Worm (Caenorhabditis elegans) whole organism, late embryonic: ENCODE measurements around the gene chch-3.

ENCODE experiments used
- C08G9.2 ChIP-seq: sonication (generic microtip); optimal IDR thresholded peaks from 2 replicates; lab custom pipeline; 2016; ENCODE audit warnings: mild to moderate bottlenecking, missing genetic modification characterization, moderate library complexity, missing compliant biosample characterization
- C38D4.7 ChIP-seq: fragments of 200-800 bp; sonication (Bioruptor generic); optimal IDR thresholded peaks from 2 replicates; lab custom pipeline; 2018; ENCODE audit warnings: mild to moderate bottlenecking, missing genetic modification characterization, moderate library complexity, missing compliant biosample characterization
- F13H6.1 ChIP-seq: sonication (generic microtip); optimal IDR thresholded peaks from 2 replicates; lab custom pipeline; 2016; ENCODE audit warnings: missing genetic modification characterization, missing compliant biosample characterization
- K02D7.2 ChIP-seq: sonication (generic microtip); optimal IDR thresholded peaks from 2 replicates; lab custom pipeline; 2017; ENCODE audit warnings: mild to moderate bottlenecking, missing genetic modification characterization, missing compliant biosample characterization
- T23F11.4 ChIP-seq: fragments of 200-800 bp; sonication (Bioruptor generic); optimal IDR thresholded peaks from 2 replicates; lab custom pipeline; 2018; ENCODE audit warnings: mild to moderate bottlenecking, missing genetic modification characterization, missing compliant biosample characterization
- ahr-1 ChIP-seq: sonication (generic microtip); optimal IDR thresholded peaks from 2 replicates; lab custom pipeline; 2016; ENCODE audit warnings: missing genetic modification characterization, missing compliant biosample characterization
- ama-1 ChIP-seq: fragments of 150-350 bp; optimal IDR thresholded peaks from 2 replicates; lab custom pipeline; 2014
- ceh-14 ChIP-seq: sonication (generic microtip); optimal IDR thresholded peaks from 2 replicates; lab custom pipeline; 2016; ENCODE audit warnings: missing genotype, missing genetic modification characterization, missing compliant biosample characterization
- ceh-2 ChIP-seq: sonication (generic microtip); optimal IDR thresholded peaks from 2 replicates; lab custom pipeline; 2016; ENCODE audit warnings: missing genotype, missing genetic modification characterization, missing compliant biosample characterization
- ceh-24 ChIP-seq: sonication (generic microtip); optimal IDR thresholded peaks from 2 replicates; lab custom pipeline; 2016; ENCODE audit warnings: mild to moderate bottlenecking, missing genetic modification characterization, missing compliant biosample characterization
- ceh-31 ChIP-seq: sonication (generic microtip); optimal IDR thresholded peaks from 2 replicates; lab custom pipeline; 2016; ENCODE audit warnings: missing genetic modification characterization, missing compliant biosample characterization
- ceh-34 ChIP-seq: sonication (generic microtip); optimal IDR thresholded peaks from 2 replicates; lab custom pipeline; 2016; ENCODE audit warnings: mild to moderate bottlenecking, missing genetic modification characterization, missing compliant biosample characterization
- ceh-6 ChIP-seq: fragments of 200-800 bp; sonication (Bioruptor generic); optimal IDR thresholded peaks from 2 replicates; lab custom pipeline; 2018; ENCODE audit warnings: mild to moderate bottlenecking, missing genetic modification characterization, missing compliant biosample characterization
- elt-2 ChIP-seq: sonication (generic microtip); optimal IDR thresholded peaks from 2 replicates; lab custom pipeline; 2016; ENCODE audit warnings: missing genetic modification reagents, missing genetic modification characterization, missing compliant biosample characterization
- fax-1 ChIP-seq: sonication (generic microtip); optimal IDR thresholded peaks from 2 replicates; lab custom pipeline; 2016; ENCODE audit warnings: missing genotype, missing genetic modification characterization, missing compliant biosample characterization
- fkh-10 ChIP-seq: fragments of 150-350 bp; optimal IDR thresholded peaks from 2 replicates; lab custom pipeline; 2014; ENCODE audit warnings: missing biosample characterization, missing genetic modification reagents, missing genetic modification characterization
- gmeb-2 ChIP-seq: sonication (generic microtip); optimal IDR thresholded peaks from 2 replicates; lab custom pipeline; 2016; ENCODE audit warnings: missing genetic modification characterization, inconsistent platforms, missing compliant biosample characterization
- hlh-15 ChIP-seq: sonication (generic microtip); optimal IDR thresholded peaks from 2 replicates; lab custom pipeline; 2016; ENCODE audit warnings: missing genetic modification characterization, missing compliant biosample characterization
- hlh-8 ChIP-seq: sonication (generic microtip); optimal IDR thresholded peaks from 2 replicates; lab custom pipeline; 2016; ENCODE audit warnings: missing genotype, missing genetic modification characterization, missing compliant biosample characterization
- lim-6 ChIP-seq: sonication (generic microtip); optimal IDR thresholded peaks from 2 replicates; lab custom pipeline; 2016; ENCODE audit warnings: missing genetic modification characterization, missing compliant biosample characterization
- nfya-1 ChIP-seq: sonication (generic microtip); optimal IDR thresholded peaks from 2 replicates; lab custom pipeline; 2017; ENCODE audit warnings: missing genetic modification characterization, mild to moderate bottlenecking, missing compliant biosample characterization, antibody characterized with exemption, moderate library complexity
- nhr-232 ChIP-seq: sonication (generic microtip); optimal IDR thresholded peaks from 2 replicates; lab custom pipeline; 2016; ENCODE audit warnings: missing genetic modification characterization, missing compliant biosample characterization
- odd-2 ChIP-seq: sonication (generic microtip); optimal IDR thresholded peaks from 2 replicates; lab custom pipeline; 2017; ENCODE audit warnings: antibody characterized with exemption, mild to moderate bottlenecking, missing genetic modification characterization, missing compliant biosample characterization
- pat-9 ChIP-seq: fragments of 200-800 bp; sonication (Bioruptor generic); optimal IDR thresholded peaks from 2 replicates; lab custom pipeline; 2018; ENCODE audit warnings: mild to moderate bottlenecking, missing genetic modification characterization, moderate library complexity, missing compliant biosample characterization
- pha-4 ChIP-seq: fragments of 150-350 bp; optimal IDR thresholded peaks from 2 replicates; lab custom pipeline; 2018; ENCODE audit warnings: missing biosample characterization, missing genetic modification reagents, missing genetic modification characterization
- pqm-1 ChIP-seq: sonication (generic microtip); optimal IDR thresholded peaks from 2 replicates; lab custom pipeline; 2016; ENCODE audit warnings: missing genetic modification characterization, missing compliant biosample characterization
- pros-1 ChIP-seq: fragments of 150-350 bp; optimal IDR thresholded peaks from 2 replicates; lab custom pipeline; 2014; ENCODE audit warnings: missing biosample characterization, missing genetic modification reagents, missing genetic modification characterization
- sox-4 ChIP-seq: sonication (generic microtip); optimal IDR thresholded peaks from 2 replicates; lab custom pipeline; 2017; ENCODE audit warnings: mild to moderate bottlenecking, missing genetic modification characterization, inconsistent platforms, missing compliant biosample characterization
- syd-9 ChIP-seq: sonication (generic microtip); optimal IDR thresholded peaks from 2 replicates; lab custom pipeline; 2016; ENCODE audit warnings: mild to moderate bottlenecking, missing genetic modification characterization, moderate library complexity, missing compliant biosample characterization
- tbx-2 ChIP-seq: sonication (generic microtip); optimal IDR thresholded peaks from 2 replicates; lab custom pipeline; 2016; ENCODE audit warnings: missing genetic modification characterization, missing compliant biosample characterization
- unc-3 ChIP-seq, 2 experiments: fragments of 200-800 bp in 1 of 2; sonication (Bioruptor generic) in 1 of 2; sonication (generic microtip) in 1 of 2; conservative IDR thresholded peaks in 1 of 2; optimal IDR thresholded peaks in 1 of 2; 2 replicates each; pipeline versions ENCODE4 v1.3.6 to Lab custom; 2016 to 2022; ENCODE audit warnings: missing compliant biosample characterization in 2 of 2, missing genetic modification characterization in 2 of 2, missing genetic modification reagents in 1 of 2
- unc-42 ChIP-seq: sonication (generic microtip); optimal IDR thresholded peaks from 2 replicates; lab custom pipeline; 2016; ENCODE audit warnings: missing genotype, missing genetic modification characterization, missing compliant biosample characterization
- unc-86 ChIP-seq: sonication (generic microtip); optimal IDR thresholded peaks from 2 replicates; lab custom pipeline; 2016; ENCODE audit warnings: missing genetic modification characterization, missing compliant biosample characterization
- ztf-16 ChIP-seq: sonication (generic microtip); optimal IDR thresholded peaks from 2 replicates; lab custom pipeline; 2017; ENCODE audit warnings: missing genetic modification characterization, missing compliant biosample characterization

Gene chch-3

DNA sequence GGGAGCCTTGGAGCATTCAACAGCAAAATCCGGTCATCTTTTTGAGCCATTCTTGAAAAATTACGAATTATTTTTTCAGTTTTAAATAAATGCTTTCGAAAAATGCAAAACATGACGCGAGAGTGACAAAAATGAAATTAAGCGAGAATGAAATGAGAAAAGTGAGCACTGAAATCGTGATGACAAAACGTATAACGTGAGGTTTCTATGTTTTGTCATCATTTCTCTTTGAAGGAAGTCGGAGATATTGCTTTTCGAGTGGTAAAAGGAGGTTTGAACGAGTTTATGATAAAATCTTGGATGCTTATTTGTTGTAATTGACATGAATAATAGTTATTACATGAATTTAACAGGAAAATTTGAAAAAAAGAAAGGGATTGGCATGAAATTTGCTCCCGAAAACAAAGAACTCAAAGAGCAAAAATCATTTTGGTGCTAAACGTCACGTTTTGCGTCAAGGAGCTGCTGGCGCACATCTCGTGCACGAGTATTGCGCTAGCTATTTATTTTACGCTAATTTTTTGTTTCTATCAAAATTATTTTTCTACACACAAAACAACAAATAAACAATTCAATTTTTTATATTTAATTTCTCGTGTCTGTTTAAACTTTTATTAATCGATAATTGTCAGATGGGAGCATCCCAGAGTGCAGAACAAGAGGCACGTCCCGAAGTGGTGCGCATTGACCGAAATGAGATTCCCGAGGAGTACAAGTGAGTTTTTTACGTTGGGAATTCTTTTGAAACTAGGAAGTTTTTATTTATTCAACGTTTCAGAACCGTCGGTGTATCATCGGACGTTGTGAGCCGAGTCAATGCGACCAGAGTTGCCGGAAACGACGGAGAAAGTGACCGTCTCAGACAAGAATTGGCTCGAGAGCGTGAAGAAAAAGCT lies at the start of gene chch-3, which contains the start of gene gss-1:
Gene chch-3 (plus strand): TSS at position 633 of the 896 bp plus-strand sequence.
Gene gss-1 (minus strand): TSS at position 51 of the 896 bp plus-strand sequence.
- TF ChIP-seq hlh-8 (tag; lab: Kevin White, UChicago) (no peak), elt-2 (tag; lab: Kevin White, UChicago) (peak; percentile 25), ceh-14 (tag; lab: Kevin White, UChicago) (peak; percentile 33), tbx-2 (tag; lab: Kevin White, UChicago) (peak; percentile 3), pha-4 (tag; lab: Kevin White, UChicago) (no peak), ahr-1 (tag; lab: Kevin White, UChicago) (no peak), unc-42 (tag; lab: Kevin White, UChicago) (peak; percentile 36), ceh-31 (tag; lab: Kevin White, UChicago) (peak; percentile 12), syd-9 (tag; lab: Kevin White, UChicago) (no peak), T23F11.4 (GFP tag; lab: Kevin White, UChicago) (no peak), ceh-6 (GFP tag; lab: Kevin White, UChicago) (no peak), ceh-24 (no peak), nfya-1 (tag; lab: Kevin White, UChicago) (peak; percentile 45), fkh-10 (no peak), ceh-2 (tag; lab: Kevin White, UChicago) (peak; percentile 16), K02D7.2 (tag; lab: Kevin White, UChicago) (no peak), ztf-16 (tag; lab: Kevin White, UChicago) (no peak), unc-3 (GFP tag; conservative IDR thresholded peaks at IDR 0.05; lab: Robert Waterston, UW) (0 out of 2 replicates have a peak, but pooled peaks have one; percentile 14), unc-3 (tag; optimal IDR thresholded peaks at IDR 0.05; lab: Kevin White, UChicago) (no peak), F13H6.1 (tag; lab: Kevin White, UChicago) (no peak), pat-9 (tag; lab: Kevin White, UChicago) (no peak)

DNA sequence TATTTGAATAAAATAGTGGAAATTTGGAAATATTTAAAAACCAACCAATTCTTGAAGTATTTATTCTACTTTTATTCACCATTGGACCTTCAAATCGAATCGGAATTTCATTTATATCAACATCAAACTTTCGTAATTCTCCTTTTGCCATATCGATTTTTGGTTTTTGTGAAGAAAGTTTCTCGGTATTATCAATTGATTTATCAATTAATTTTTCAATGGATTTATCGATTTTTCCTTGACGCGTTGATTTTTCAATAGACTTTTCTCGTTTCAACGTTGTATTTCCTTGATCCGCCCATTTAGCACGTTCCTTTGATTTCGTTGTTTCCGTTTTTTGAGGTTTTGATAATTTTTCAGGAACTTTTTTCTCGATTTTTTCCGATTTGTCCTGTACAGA lies 47.4 kb upstream of the chch-3 start:
- TF ChIP-seq pqm-1 (tag; lab: Kevin White, UChicago) (no peak), fax-1 (no peak), ceh-2 (tag; lab: Kevin White, UChicago) (no peak), gmeb-2 (tag; lab: Kevin White, UChicago) (no peak), unc-86 (tag; lab: Kevin White, UChicago) (no peak), hlh-15 (tag; lab: Kevin White, UChicago) (no peak), pros-1 (tag; lab: Kevin White, UChicago) (no peak), nhr-232 (tag; lab: Kevin White, UChicago) (no peak), C08G9.2 (tag; lab: Kevin White, UChicago) (no peak), ceh-34 (tag; lab: Kevin White, UChicago) (no peak), ceh-24 (no peak), odd-2 (tag; lab: Kevin White, UChicago) (no peak), ama-1 (no peak), K02D7.2 (tag; lab: Kevin White, UChicago) (no peak)

DNA sequence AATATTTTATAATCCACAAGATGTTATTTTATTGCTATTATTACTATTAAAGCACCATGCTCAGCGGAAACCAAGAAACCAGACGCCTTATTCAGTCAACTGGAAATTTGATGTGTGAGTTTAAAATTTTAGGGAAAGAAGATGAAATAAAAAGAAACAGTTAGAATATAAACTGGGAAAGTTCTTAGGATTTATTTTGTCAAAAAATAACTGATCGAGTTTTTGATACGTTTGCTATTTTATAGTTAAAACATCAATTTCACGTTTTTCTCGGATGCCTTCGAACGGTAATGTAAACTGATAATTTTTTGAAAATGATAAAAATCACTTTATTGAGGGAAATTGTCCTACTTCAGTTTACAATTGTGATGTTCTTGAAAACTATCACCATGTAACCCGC lies 44.4 kb upstream of the chch-3 start, which contains the start of gene C06C3.3:
Gene C06C3.3 (minus strand): TSS at position 101 of the 400 bp plus-strand sequence.
- TF ChIP-seq ahr-1 (tag; lab: Kevin White, UChicago) (no peak), ceh-34 (tag; lab: Kevin White, UChicago) (no peak), unc-86 (tag; lab: Kevin White, UChicago) (no peak), sox-4 (tag; lab: Kevin White, UChicago) (no peak), ama-1 (no peak), lim-6 (tag; lab: Kevin White, UChicago) (no peak), C38D4.7 (GFP tag; lab: Kevin White, UChicago) (no peak), unc-42 (tag; lab: Kevin White, UChicago) (no peak)
